Fruit fly (Drosophila melanogaster) whole organism, embryonic: ENCODE results near the gene CG7879.

ENCODE experiments used
- Awh ChIP-seq: fragments of 200-800 bp; sonication (Bioruptor generic); IDR thresholded peaks from 2 replicates; pipeline ENCODE4, ENCODE4 v1.3.6; 2022; ENCODE audit warnings: missing biosample characterization, missing genetic modification characterization
- CG1024 ChIP-seq: fragments of 200-800 bp; sonication (Bioruptor generic); IDR thresholded peaks from 2 replicates; pipeline ENCODE4 v1.3.6; 2022; ENCODE audit warnings: missing biosample characterization, missing genetic modification characterization
- CG11398 ChIP-seq: fragments of 200-800 bp; sonication (Bioruptor generic); optimal IDR thresholded peaks from 2 replicates; lab custom pipeline; 2016; ENCODE audit warnings: missing biosample characterization, missing genetic modification characterization
- CG11456 ChIP-seq: fragments of 200-800 bp; sonication (Bioruptor generic); IDR thresholded peaks from 3 replicates; pipeline ENCODE4 v1.3.6; 2022; ENCODE audit warnings: missing biosample characterization, missing genetic modification characterization
- CG14710 ChIP-seq: fragments of 200-800 bp; sonication (Bioruptor generic); optimal IDR thresholded peaks from 3 replicates; lab custom pipeline; 2019; ENCODE audit warnings: missing biosample characterization, mild to moderate bottlenecking, missing genetic modification characterization, moderate library complexity
- CG15073 ChIP-seq: fragments of 200-800 bp; sonication (Bioruptor generic); optimal IDR thresholded peaks from 2 replicates; lab custom pipeline; 2016; ENCODE audit warnings: missing biosample characterization, missing genetic modification characterization
- CG15601 ChIP-seq: fragments of 200-800 bp; sonication (Bioruptor generic); optimal IDR thresholded peaks from 3 replicates; lab custom pipeline; 2019; ENCODE audit warnings: missing biosample characterization, mild to moderate bottlenecking, missing genetic modification characterization, moderate library complexity
- CG18476 ChIP-seq: fragments of 200-800 bp; sonication (Bioruptor generic); optimal IDR thresholded peaks from 2 replicates; lab custom pipeline; 2016; ENCODE audit warnings: missing biosample characterization, mild to moderate bottlenecking, missing genetic modification characterization
- CG2712 ChIP-seq: fragments of 200-800 bp; optimal IDR thresholded peaks from 3 replicates; lab custom pipeline; 2019; ENCODE audit warnings: missing biosample characterization, mild to moderate bottlenecking, missing genetic modification characterization, moderate library complexity
- CG4424 ChIP-seq: fragments of 200-800 bp; sonication (Bioruptor generic); optimal IDR thresholded peaks from 3 replicates; lab custom pipeline; 2016; ENCODE audit warnings: missing biosample characterization, missing genetic modification characterization
- CG6272 ChIP-seq: fragments of 200-800 bp; sonication (Bioruptor generic); IDR thresholded peaks from 2 replicates; pipeline ENCODE4 v1.3.6; 2022; ENCODE audit warnings: missing biosample characterization, missing genetic modification characterization
- CG6854 ChIP-seq: fragments of 200-800 bp; sonication (Bioruptor generic); optimal IDR thresholded peaks from 3 replicates; lab custom pipeline; 2017; ENCODE audit warnings: missing biosample characterization, mild to moderate bottlenecking, missing genetic modification characterization
- CG7357 ChIP-seq: fragments of 200-800 bp; sonication (Bioruptor generic); IDR thresholded peaks from 3 replicates; pipeline ENCODE4 v1.3.6; 2022; ENCODE audit warnings: missing biosample characterization, missing genetic modification characterization
- CG7987 ChIP-seq: fragments of 200-800 bp; sonication (Bioruptor generic); optimal IDR thresholded peaks from 2 replicates; lab custom pipeline; 2018; ENCODE audit warnings: missing biosample characterization, mild to moderate bottlenecking, missing genetic modification characterization, moderate library complexity
- CG8290 ChIP-seq, 3 experiments: fragments of 200-800 bp; sonication (Bioruptor generic); optimal IDR thresholded peaks; 2 replicates each; lab custom pipeline; 2016 to 2019; ENCODE audit warnings: missing biosample characterization in 3 of 3, missing genetic modification characterization in 3 of 3, mild to moderate bottlenecking in 2 of 3, moderate library complexity in 1 of 3
- CG8388 ChIP-seq: fragments of 200-800 bp; sonication (Bioruptor generic); optimal IDR thresholded peaks from 2 replicates; lab custom pipeline; 2019; ENCODE audit warnings: missing biosample characterization, mild to moderate bottlenecking, missing genetic modification characterization, moderate library complexity
- CG8924 ChIP-seq: fragments of 200-800 bp; optimal IDR thresholded peaks from 3 replicates; lab custom pipeline; 2019; ENCODE audit warnings: missing biosample characterization, mild to moderate bottlenecking, missing genetic modification characterization, moderate library complexity
- D ChIP-seq, 2 experiments: fragments of 200-800 bp in 1 of 2; fragments of >200 bp in 1 of 2; sonication (Bioruptor generic) in 1 of 2; optimal IDR thresholded peaks; 2 replicates in 1 of 2; 3 replicates in 1 of 2; lab custom pipeline; 2017; ENCODE audit warnings: mild to moderate bottlenecking in 1 of 2, missing biosample characterization in 1 of 2, missing genetic modification characterization in 1 of 2, missing genetic modification reagents in 1 of 2
- Doc2 ChIP-seq: fragments of 200-800 bp; sonication (Bioruptor generic); IDR thresholded peaks from 2 replicates; pipeline ENCODE4 v1.3.6; 2022; ENCODE audit warnings: missing biosample characterization, missing genetic modification characterization
- Elba2 ChIP-seq: fragments of 200-800 bp; sonication (Bioruptor generic); optimal IDR thresholded peaks from 3 replicates; lab custom pipeline; 2016; ENCODE audit warnings: missing biosample characterization, missing genetic modification characterization
- Jarid2 ChIP-seq: fragments of 200-800 bp; sonication (Bioruptor generic); optimal IDR thresholded peaks from 3 replicates; lab custom pipeline; 2017; ENCODE audit warnings: mild to moderate bottlenecking, missing biosample characterization, missing genetic modification reagents, missing genetic modification characterization
- MBD-R2 ChIP-seq: fragments of 200-800 bp; sonication (Bioruptor generic); IDR thresholded peaks from 2 replicates; pipeline ENCODE4 v1.3.6; 2022; ENCODE audit warnings: missing biosample characterization, missing genetic modification characterization
- Med ChIP-seq: fragments of 200-800 bp; sonication (Bioruptor generic); peaks from one replicate; lab custom pipeline; 2016; ENCODE audit warnings: missing biosample characterization, missing genetic modification characterization, mild to moderate bottlenecking, inconsistent platforms, moderate library complexity
- Mrtf ChIP-seq: fragments of 200-800 bp; sonication (Bioruptor generic); IDR thresholded peaks from 3 replicates; pipeline ENCODE4 v1.3.6; 2022; ENCODE audit warnings: missing biosample characterization, missing genetic modification characterization
- PHDP ChIP-seq: fragments of 200-800 bp; sonication (Bioruptor generic); optimal IDR thresholded peaks from 3 replicates; lab custom pipeline; 2018; ENCODE audit warnings: missing biosample characterization, mild to moderate bottlenecking, missing genetic modification characterization, moderate library complexity
- Sin3A ChIP-seq: fragments of >200 bp; optimal IDR thresholded peaks from 2 replicates; lab custom pipeline; 2018
- Spps ChIP-seq: fragments of 200-800 bp; sonication (Bioruptor generic); optimal IDR thresholded peaks from 2 replicates; lab custom pipeline; 2018; ENCODE audit warnings: missing biosample characterization, mild to moderate bottlenecking, missing genetic modification characterization
- Sry-δ ChIP-seq: fragments of 200-800 bp; sonication (Bioruptor generic); optimal IDR thresholded peaks from 2 replicates; lab custom pipeline; 2016; ENCODE audit warnings: missing biosample characterization, missing genetic modification characterization
- Taf1 ChIP-seq: fragments of 200-800 bp; sonication (Bioruptor generic); IDR thresholded peaks from 2 replicates; pipeline ENCODE4 v1.3.6; 2022; ENCODE audit warnings: missing biosample characterization, missing genetic modification characterization
- Trl ChIP-seq, 3 experiments: fragments of >200 bp in 2 of 3; fragments of 200-800 bp in 1 of 3; sonication (Bioruptor generic) in 1 of 3; optimal IDR thresholded peaks; 2 replicates in 1 of 3; 3 replicates in 2 of 3; lab custom pipeline; 2016 to 2017; ENCODE audit warnings: missing biosample characterization in 1 of 3, missing genetic modification characterization in 1 of 3
- cwo ChIP-seq: fragments of 200-800 bp; sonication (Bioruptor generic); optimal IDR thresholded peaks from 3 replicates; lab custom pipeline; 2017; ENCODE audit warnings: missing biosample characterization, missing genetic modification characterization, mild to moderate bottlenecking, moderate library complexity, missing genetic modification reagents
- en ChIP-seq: fragments of 200-800 bp; sonication (Bioruptor generic); optimal IDR thresholded peaks from 2 replicates; lab custom pipeline; 2016; ENCODE audit warnings: missing biosample characterization, missing genetic modification characterization
- ewg ChIP-seq: fragments of 200-800 bp; sonication (Bioruptor generic); optimal IDR thresholded peaks from 3 replicates; lab custom pipeline; 2017; ENCODE audit warnings: mild to moderate bottlenecking, missing biosample characterization, missing genetic modification reagents, missing genetic modification characterization
- fd3F ChIP-seq: fragments of 200-800 bp; sonication (Bioruptor generic); optimal IDR thresholded peaks from 2 replicates; lab custom pipeline; 2018; ENCODE audit warnings: missing biosample characterization, mild to moderate bottlenecking, missing genetic modification characterization, moderate library complexity
- gcm2 ChIP-seq: fragments of 200-800 bp; sonication (Bioruptor generic); optimal IDR thresholded peaks from 2 replicates; lab custom pipeline; 2016; ENCODE audit warnings: missing biosample characterization, missing genetic modification characterization
- grn ChIP-seq: fragments of 200-800 bp; sonication (Bioruptor generic); optimal IDR thresholded peaks from 3 replicates; lab custom pipeline; 2017; ENCODE audit warnings: missing biosample characterization, missing genetic modification characterization
- gsb ChIP-seq: fragments of 200-800 bp; sonication (Bioruptor generic); IDR thresholded peaks from 2 replicates; pipeline ENCODE4 v1.3.6; 2022; ENCODE audit warnings: missing biosample characterization, missing genetic modification characterization
- hb ChIP-seq: fragments of 200-800 bp; sonication (Bioruptor generic); IDR thresholded peaks from 3 replicates; pipeline ENCODE4 v1.3.6; 2022; ENCODE audit warnings: missing biosample characterization, missing genetic modification characterization; ENCODE audit not compliant: partially characterized antibody
- maf-S ChIP-seq: fragments of 200-800 bp; sonication (Bioruptor generic); optimal IDR thresholded peaks from 2 replicates; lab custom pipeline; 2016; ENCODE audit warnings: missing biosample characterization, missing genetic modification characterization
- onecut ChIP-seq: fragments of 200-800 bp; sonication (Bioruptor generic); IDR thresholded peaks from 2 replicates; pipeline ENCODE4 v1.3.6; 2022; ENCODE audit warnings: missing biosample characterization, missing genetic modification characterization
- pan ChIP-seq, 4 experiments: fragments of >200 bp in 3 of 4; fragments of 200-800 bp in 1 of 4; sonication (Bioruptor generic) in 1 of 4; optimal IDR thresholded peaks in 3 of 4; IDR thresholded peaks in 1 of 4; 2 replicates each; pipeline versions ENCODE4 v1.3.6 to Lab custom; 2017 to 2022; ENCODE audit warnings: missing biosample characterization in 2 of 4, missing genetic modification characterization in 2 of 4, mixed read lengths in 1 of 4
- repo ChIP-seq: fragments of 200-800 bp; sonication (Bioruptor generic); optimal IDR thresholded peaks from 2 replicates; lab custom pipeline; 2016; ENCODE audit warnings: missing biosample characterization, missing genetic modification characterization
- ro ChIP-seq: fragments of 200-800 bp; sonication (Bioruptor generic); IDR thresholded peaks from 2 replicates; pipeline ENCODE4 v1.3.6; 2022; ENCODE audit warnings: missing biosample characterization, missing genetic modification characterization
- salm ChIP-seq: fragments of 200-800 bp; sonication (Bioruptor generic); optimal IDR thresholded peaks from 2 replicates; lab custom pipeline; 2018; ENCODE audit warnings: missing biosample characterization, mild to moderate bottlenecking, missing genetic modification characterization
- so ChIP-seq: fragments of 200-800 bp; sonication (Bioruptor generic); IDR thresholded peaks from 3 replicates; pipeline ENCODE4 v1.3.6; 2022; ENCODE audit warnings: missing biosample characterization, missing genetic modification characterization
- unc-4 ChIP-seq: fragments of 200-800 bp; sonication (Bioruptor generic); IDR thresholded peaks from 2 replicates; pipeline ENCODE4 v1.3.6; 2022; ENCODE audit warnings: missing biosample characterization, missing genetic modification characterization; ENCODE audit not compliant: partially characterized antibody
- usp ChIP-seq: fragments of >200 bp; optimal IDR thresholded peaks from 2 replicates; lab custom pipeline; 2017; ENCODE audit warnings: missing biosample characterization, missing genetic modification characterization
- wdn ChIP-seq: fragments of 200-800 bp; sonication (Bioruptor generic); IDR thresholded peaks from 2 replicates; pipeline ENCODE4 v1.3.6; 2022; ENCODE audit warnings: missing biosample characterization, missing genetic modification characterization

Gene CG7879

DNA sequence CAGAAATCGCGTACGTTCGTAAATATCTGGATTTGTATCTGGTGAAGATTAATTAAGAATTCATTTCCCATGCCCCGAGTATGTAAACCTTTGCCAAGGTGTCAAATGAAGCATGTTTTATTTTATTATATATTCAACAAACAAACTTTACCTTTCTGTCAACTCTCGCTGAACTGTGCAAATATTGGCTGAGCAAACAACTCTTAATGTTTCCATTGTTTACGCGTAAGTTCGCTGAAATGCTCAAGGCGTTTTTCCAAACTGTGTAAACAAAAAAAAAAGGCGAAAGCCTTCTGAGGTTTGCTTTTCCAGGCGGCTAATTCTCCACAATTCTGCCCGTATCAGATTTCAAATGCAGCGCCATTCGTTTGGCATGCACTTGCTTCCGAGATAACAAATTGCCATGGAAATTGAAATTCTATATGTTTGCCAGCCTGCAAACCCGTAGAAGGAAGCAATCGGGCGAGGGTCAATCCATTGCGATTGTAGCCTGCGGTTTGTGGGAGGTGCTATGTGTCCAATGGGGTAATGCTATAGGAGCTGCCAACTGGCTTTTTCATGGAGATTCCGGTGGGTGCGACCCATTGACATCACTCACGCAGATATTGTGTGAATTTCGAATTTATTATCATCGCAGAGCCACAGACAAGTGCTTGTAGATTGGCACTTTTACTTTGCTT lies 23.4 kb upstream of the CG7879 start (continued):
- TF ChIP-seq CG15601 (tag; lab: Kevin White, UChicago) (peak; percentile 11), Elba2 (GFP tag; lab: Kevin White, UChicago) (no peak), hb (GFP tag; lab: Robert Waterston, UW) (no peak), CG6272 (GFP tag; lab: Robert Waterston, UW) (no peak), en (GFP tag; lab: Kevin White, UChicago) (no peak), maf-S (peak; percentile 63), onecut (GFP tag; lab: Robert Waterston, UW) (peak; percentile 66), Trl (optimal IDR thresholded peaks at IDR 0.05; lab: Kevin White, UChicago) (no peak), Trl (GFP tag; optimal IDR thresholded peaks at IDR 0.05; lab: Kevin White, UChicago) (peak; percentile 73), Sin3A (lab: Kevin White, UChicago) (no peak), fd3F (GFP tag; lab: Kevin White, UChicago) (peak; percentile 75), CG1024 (GFP tag; lab: Robert Waterston, UW) (no peak), ewg (no peak), CG8290 (GFP tag; optimal IDR thresholded peaks at IDR 0.05; lab: Kevin White, UChicago) (no peak), CG8290 (tag; optimal IDR thresholded peaks at IDR 0.05; lab: Kevin White, UChicago) (no peak), ro (GFP tag; lab: Robert Waterston, UW) (no peak), Mrtf (GFP tag; lab: Robert Waterston, UW) (0 out of 3 replicates have a peak, but pooled peaks have one; percentile 11), salm (tag; lab: Kevin White, UChicago) (peak; percentile 27), Doc2 (GFP tag; lab: Robert Waterston, UW) (no peak), PHDP (tag; lab: Kevin White, UChicago) (peak; percentile 87), CG6854 (GFP tag; lab: Kevin White, UChicago) (peak; percentile 87), CG18476 (peak; percentile 60), Awh (GFP tag; lab: Robert Waterston, UW) (peak; percentile 61; the same call in 1 of the 2 replicates), CG4424 (GFP tag; lab: Kevin White, UChicago) (no peak), CG7987 (GFP tag; lab: Kevin White, UChicago) (peak; percentile 96), repo (GFP tag; lab: Kevin White, UChicago) (peak; percentile 69), usp (GFP tag; lab: Kevin White, UChicago) (no peak), MBD-R2 (GFP tag; lab: Robert Waterston, UW) (no peak; the same call in 1 of the 2 replicates), CG15073 (no peak), wdn (peak; percentile 68), gcm2 (GFP tag; lab: Kevin White, UChicago) (no peak), Med (GFP tag; lab: Kevin White, UChicago) (peak; percentile 97), Sry-δ (peak; percentile 19), grn (GFP tag; lab: Kevin White, UChicago) (peak; percentile 57), pan (optimal IDR thresholded peaks at IDR 0.05; lab: Kevin White, UChicago) (no peak), pan (GFP tag; optimal IDR thresholded peaks at IDR 0.05 in 1 of 2, IDR thresholded peaks at IDR 0.05 in 1 of 2) (peak in 1 of 2 experiments; percentile 55), Spps (tag; lab: Kevin White, UChicago) (no peak), CG7357 (no peak), CG11398 (GFP tag; lab: Kevin White, UChicago) (peak; percentile 43), CG14710 (tag; lab: Kevin White, UChicago) (peak; percentile 1), Jarid2 (GFP tag; lab: Kevin White, UChicago) (peak; percentile 69), gsb (GFP tag; lab: Robert Waterston, UW) (peak; percentile 52; the same call in 1 of the 2 replicates), unc-4 (GFP tag; lab: Robert Waterston, UW) (no peak), so (peak; percentile 66; the same call in 1 of the 3 replicates), CG8924 (peak; percentile 0), Taf1 (GFP tag; lab: Robert Waterston, UW) (peak; percentile 36; the same call in 1 of the 2 replicates), D (optimal IDR thresholded peaks at IDR 0.05; lab: Kevin White, UChicago) (no peak), D (GFP tag; optimal IDR thresholded peaks at IDR 0.05; lab: Kevin White, UChicago) (peak; percentile 15), CG8388 (GFP tag; lab: Kevin White, UChicago) (no peak), CG2712 (tag; lab: Kevin White, UChicago) (no peak), CG11456 (GFP tag; lab: Robert Waterston, UW) (peak; percentile 76), cwo (peak; percentile 78)
